Worm (Caenorhabditis elegans) whole organism, L3 larva: ENCODE data around the gene F22E5.9.

Experiments used
- elt-1 ChIP-seq: fragments of 150-350 bp; optimal IDR thresholded peaks from 2 replicates; lab custom pipeline; 2014; ENCODE audit warnings: missing biosample characterization, missing genetic modification characterization
- mdl-1 ChIP-seq: fragments of 150-350 bp; optimal IDR thresholded peaks from 2 replicates; lab custom pipeline; 2014; ENCODE audit warnings: missing biosample characterization, missing genetic modification characterization
- tbx-2 ChIP-seq: sonication (generic microtip); optimal IDR thresholded peaks from 2 replicates; lab custom pipeline; 2016; ENCODE audit warnings: mild to moderate bottlenecking, missing genetic modification characterization, missing compliant biosample characterization

DNA sequence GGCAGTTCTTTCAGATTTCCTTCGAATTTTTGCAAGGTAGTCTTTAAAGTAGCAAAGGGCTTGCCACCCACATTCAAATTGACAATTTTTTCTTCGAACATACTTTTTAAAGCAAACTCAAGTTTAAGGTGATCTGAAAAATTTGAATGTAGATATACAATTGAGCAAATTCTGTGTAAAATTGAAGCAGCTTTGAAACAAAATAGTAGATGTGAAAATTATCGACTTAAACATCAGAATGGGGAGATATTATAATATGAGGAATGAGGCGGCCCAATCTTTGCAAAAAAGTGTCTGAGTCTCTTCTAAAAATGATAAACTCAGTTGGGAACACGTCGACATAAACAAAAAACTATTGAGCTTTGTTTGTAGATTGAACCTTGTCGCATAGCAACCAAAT lies 6.3 kb downstream of the F22E5.9 start, which contains the start of gene F22E5.11:
- TF ChIP-seq tbx-2 (tag; lab: Kevin White, UChicago) (no peak), mdl-1 (no peak), elt-1 (no peak)
